Fruit fly (Drosophila melanogaster): Measurements from ENCODE around the gene CG42661.
A peak's percentile ranks its signal among the peaks of the same experiment; 100 is the strongest.

CG42661 gene

dm6 chr3L:7434715-7435653, 30.3 kb upstream of the CG42661 start, which contains the start of gene Rac2 (continued):
- no peak for TF ChIP-seq Lim3 (GFP tag; IDR thresholded peaks at IDR 0.05)
- 0 out of 2 replicates have a peak, but pooled peaks have one; percentile 46 for TF ChIP-seq sna (GFP tag; IDR thresholded peaks at IDR 0.05; ENCODE audit: partially characterized antibody)
- TF ChIP-seq Ptx1 (GFP tag; IDR thresholded peaks at IDR 0.05): peak; percentile 30; the same call in 1 of the 2 replicates
- no peak for TF ChIP-seq CG18599 (GFP tag; optimal IDR thresholded peaks at IDR 0.05)
- TF ChIP-seq CG43689 (GFP tag; IDR thresholded peaks at IDR 0.05): no peak
- TF ChIP-seq Hr78 (GFP tag; optimal IDR thresholded peaks at IDR 0.05): peak in 1 of 2 experiments; percentile 85
- peak; percentile 90 for TF ChIP-seq grau (tag; optimal IDR thresholded peaks at IDR 0.05)
- TF ChIP-seq Atf3 (GFP tag; optimal IDR thresholded peaks at IDR 0.05): peak; percentile 57
- TF ChIP-seq chn (GFP tag; optimal IDR thresholded peaks at IDR 0.05): peak; percentile 57
- TF ChIP-seq run (tag; optimal IDR thresholded peaks at IDR 0.05): no peak
- no peak for TF ChIP-seq wor (GFP tag; IDR thresholded peaks at IDR 0.05)
- peak; percentile 21; the same call in 1 of the 2 replicates for TF ChIP-seq inv (GFP tag; IDR thresholded peaks at IDR 0.05; ENCODE audit: partially characterized antibody)
- peak; percentile 51; the same call in 1 of the 3 replicates for TF ChIP-seq gce (GFP tag; IDR thresholded peaks at IDR 0.05)
- TF ChIP-seq slou (GFP tag; optimal IDR thresholded peaks at IDR 0.05): no peak
- TF ChIP-seq NC2α (GFP tag; optimal IDR thresholded peaks at IDR 0.05): no peak
- TF ChIP-seq oc (tag; optimal IDR thresholded peaks at IDR 0.05): peak; percentile 38
- TF ChIP-seq gcm (GFP tag; optimal IDR thresholded peaks at IDR 0.05): peak; percentile 82
- no peak for TF ChIP-seq CG14710 (tag; optimal IDR thresholded peaks at IDR 0.05)
- no peak for TF ChIP-seq insv (GFP tag; optimal IDR thresholded peaks at IDR 0.05)
- TF ChIP-seq Xbp1 (GFP tag; optimal IDR thresholded peaks at IDR 0.05): peak; percentile 6
- TF ChIP-seq gsb-n (tag; optimal IDR thresholded peaks at IDR 0.05): peak; percentile 56
- no peak for TF ChIP-seq ato (GFP tag; IDR thresholded peaks at IDR 0.05; ENCODE audit: partially characterized antibody)
- TF ChIP-seq Antp (GFP tag; optimal IDR thresholded peaks at IDR 0.05): no peak
- no peak for TF ChIP-seq CG8388 (GFP tag; optimal IDR thresholded peaks at IDR 0.05)
- TF ChIP-seq Adf1 (GFP tag; IDR thresholded peaks at IDR 0.05): peak; percentile 65
- no peak for TF ChIP-seq gt (GFP tag; IDR thresholded peaks at IDR 0.05)
- TF ChIP-seq bcd (GFP tag; optimal IDR thresholded peaks at IDR 0.05): no peak
- TF ChIP-seq Ets97D (GFP tag; optimal IDR thresholded peaks at IDR 0.05): no peak
- no peak for TF ChIP-seq en (GFP tag; optimal IDR thresholded peaks at IDR 0.05)
- no peak for TF ChIP-seq CG12071 (GFP tag; optimal IDR thresholded peaks at IDR 0.05)
- TF ChIP-seq kni (GFP tag; optimal IDR thresholded peaks at IDR 0.05): peak; percentile 82
- TF ChIP-seq Dip2 (GFP tag; IDR thresholded peaks at IDR 0.05): no peak
- 0 out of 2 replicates have a peak, but pooled peaks have one; percentile 24 for TF ChIP-seq ap (GFP tag; IDR thresholded peaks at IDR 0.05)
- no peak for TF ChIP-seq CG10462 (GFP tag; optimal IDR thresholded peaks at IDR 0.05)
- peak; percentile 9 for TF ChIP-seq ab (GFP tag; optimal IDR thresholded peaks at IDR 0.05)
- no peak for TF ChIP-seq CG12942 (GFP tag; optimal IDR thresholded peaks at IDR 0.05)
- no peak for TF ChIP-seq fd102C (GFP tag; optimal IDR thresholded peaks at IDR 0.05)
- TF ChIP-seq kah (GFP tag; optimal IDR thresholded peaks at IDR 0.05): peak; percentile 23
- TF ChIP-seq CG10209 (GFP tag; optimal IDR thresholded peaks at IDR 0.05): no peak
- TF ChIP-seq CG3847 (GFP tag; IDR thresholded peaks at IDR 0.05): peak; percentile 26; the same call in 1 of the 2 replicates
- peak; percentile 15 for TF ChIP-seq Fer1 (GFP tag; optimal IDR thresholded peaks at IDR 0.05)
- no peak for TF ChIP-seq Meics (GFP tag; optimal IDR thresholded peaks at IDR 0.05)
- no peak for TF ChIP-seq CG3838 (GFP tag; optimal IDR thresholded peaks at IDR 0.05)
- TF ChIP-seq cad (GFP tag; optimal IDR thresholded peaks at IDR 0.05): peak; percentile 76
- no peak for TF ChIP-seq mld (GFP tag; IDR thresholded peaks at IDR 0.05; ENCODE audit: partially characterized antibody)
- TF ChIP-seq Rx (GFP tag; IDR thresholded peaks at IDR 0.05): 0 out of 2 replicates have a peak, but pooled peaks have one; percentile 16
- TF ChIP-seq CG13123 (GFP tag; optimal IDR thresholded peaks at IDR 0.05): no peak
- TF ChIP-seq CG11504 (tag; optimal IDR thresholded peaks at IDR 0.05): peak; percentile 37

Data from whole organism, embryonic.